Worm (Caenorhabditis elegans) whole organism, mixed stage, embryonic: ENCODE data around the gene rha-2.

Source experiments
- M03D4.4 ChIP-seq: sonication (generic microtip); optimal IDR thresholded peaks from 2 replicates; lab custom pipeline; 2017; ENCODE audit warnings: mild to moderate bottlenecking, missing genetic modification characterization, missing compliant biosample characterization
- bed-3 ChIP-seq: fragments of 200-800 bp; sonication (Bioruptor generic); optimal IDR thresholded peaks from 3 replicates; lab custom pipeline; 2018; ENCODE audit warnings: mild to moderate bottlenecking, missing genetic modification characterization, moderate library complexity, missing compliant biosample characterization
- blmp-1 ChIP-seq: fragments of 150-350 bp; optimal IDR thresholded peaks from 2 replicates; lab custom pipeline; 2014; ENCODE audit warnings: missing biosample characterization, missing genetic modification characterization
- ceh-83 ChIP-seq: fragments of 200-800 bp; sonication (Bioruptor generic); optimal IDR thresholded peaks from 2 replicates; lab custom pipeline; 2018; ENCODE audit warnings: mild to moderate bottlenecking, missing genetic modification characterization, missing compliant biosample characterization
- ces-1 ChIP-seq: fragments of 150-350 bp; optimal IDR thresholded peaks from 2 replicates; lab custom pipeline; 2014; ENCODE audit warnings: missing biosample characterization, missing genetic modification reagents, missing genetic modification characterization
- cnd-1 ChIP-seq: fragments of 200-800 bp; sonication (Bioruptor generic); optimal IDR thresholded peaks from 2 replicates; lab custom pipeline; 2018; ENCODE audit warnings: mild to moderate bottlenecking, missing genetic modification characterization, missing compliant biosample characterization
- elt-1 ChIP-seq: sonication (generic microtip); optimal IDR thresholded peaks from 2 replicates; lab custom pipeline; 2017; ENCODE audit warnings: missing genetic modification characterization, mild to moderate bottlenecking, missing compliant biosample characterization, antibody characterized with exemption, moderate library complexity, borderline replicate concordance; ENCODE audit not compliant: insufficient read depth
- elt-3 ChIP-seq: fragments of 150-350 bp; optimal IDR thresholded peaks from 2 replicates; lab custom pipeline; 2014; ENCODE audit warnings: missing biosample characterization, missing genetic modification characterization
- flh-1 ChIP-seq: fragments of 200-800 bp; sonication (Bioruptor generic); optimal IDR thresholded peaks from 2 replicates; lab custom pipeline; 2018; ENCODE audit warnings: mild to moderate bottlenecking, missing genetic modification characterization, moderate library complexity, missing compliant biosample characterization
- ham-2 ChIP-seq: fragments of 200-800 bp; sonication (Bioruptor generic); optimal IDR thresholded peaks from 2 replicates; lab custom pipeline; 2018; ENCODE audit warnings: mild to moderate bottlenecking, missing genetic modification characterization, missing compliant biosample characterization
- hlh-1 ChIP-seq: fragments of 150-350 bp; optimal IDR thresholded peaks from 2 replicates; lab custom pipeline; 2014; ENCODE audit warnings: missing biosample characterization, missing genetic modification reagents, missing genetic modification characterization
- lin-13 ChIP-seq: fragments of 150-350 bp; optimal IDR thresholded peaks from 2 replicates; lab custom pipeline; 2014; ENCODE audit warnings: missing biosample characterization, missing genetic modification characterization
- lsy-2 ChIP-seq: fragments of 150-350 bp; optimal IDR thresholded peaks from 2 replicates; lab custom pipeline; 2014; ENCODE audit warnings: missing biosample characterization, missing genetic modification characterization
- mep-1 ChIP-seq: fragments of 150-350 bp; optimal IDR thresholded peaks from 2 replicates; lab custom pipeline; 2017; ENCODE audit warnings: missing biosample characterization, missing genetic modification reagents, missing genetic modification characterization, inconsistent platforms
- mls-2 ChIP-seq: sonication (generic microtip); optimal IDR thresholded peaks from 2 replicates; lab custom pipeline; 2016; ENCODE audit warnings: mild to moderate bottlenecking, missing genetic modification characterization, moderate library complexity, missing compliant biosample characterization
- nhr-12 ChIP-seq: fragments of 150-350 bp; optimal IDR thresholded peaks from 2 replicates; lab custom pipeline; 2014; ENCODE audit warnings: missing biosample characterization, missing genetic modification characterization
- nhr-2 ChIP-seq: fragments of 150-350 bp; optimal IDR thresholded peaks from 2 replicates; lab custom pipeline; 2014; ENCODE audit warnings: missing biosample characterization, missing genetic modification characterization
- nhr-237 ChIP-seq: fragments of 150-350 bp; optimal IDR thresholded peaks from 2 replicates; lab custom pipeline; 2014; ENCODE audit warnings: missing biosample characterization, missing genetic modification characterization
- nhr-28 ChIP-seq: fragments of 150-350 bp; optimal IDR thresholded peaks from 2 replicates; lab custom pipeline; 2014; ENCODE audit warnings: missing biosample characterization, missing genetic modification characterization
- nhr-76 ChIP-seq: sonication (generic microtip); optimal IDR thresholded peaks from 2 replicates; lab custom pipeline; 2017; ENCODE audit warnings: missing biosample characterization, missing genetic modification characterization
- pha-4 ChIP-seq: fragments of 150-350 bp; optimal IDR thresholded peaks from 2 replicates; lab custom pipeline; 2018; ENCODE audit warnings: missing biosample characterization, missing genetic modification reagents, missing genetic modification characterization
- sptf-1 ChIP-seq: sonication (generic microtip); optimal IDR thresholded peaks from 2 replicates; lab custom pipeline; 2017; ENCODE audit warnings: mild to moderate bottlenecking, missing genetic modification characterization, moderate library complexity, missing compliant biosample characterization
- tbx-8 ChIP-seq: fragments of 200-800 bp; sonication (Bioruptor generic); optimal IDR thresholded peaks from 2 replicates; lab custom pipeline; 2018; ENCODE audit warnings: mild to moderate bottlenecking, missing genetic modification characterization, moderate library complexity, missing compliant biosample characterization
- unc-120 ChIP-seq: sonication (generic microtip); optimal IDR thresholded peaks from 2 replicates; lab custom pipeline; 2017; ENCODE audit warnings: missing genetic modification characterization, missing compliant biosample characterization; ENCODE audit not compliant: poor library complexity, severe bottlenecking
- unc-39 ChIP-seq: fragments of 150-350 bp; optimal IDR thresholded peaks from 2 replicates; lab custom pipeline; 2014; ENCODE audit warnings: missing biosample characterization, missing genetic modification characterization
- unc-62 ChIP-seq: fragments of 150-350 bp; optimal IDR thresholded peaks from 2 replicates; lab custom pipeline; 2014; ENCODE audit warnings: missing biosample characterization, missing genetic modification reagents, missing genetic modification characterization
- zip-8 ChIP-seq: fragments of 150-350 bp; optimal IDR thresholded peaks from 2 replicates; lab custom pipeline; 2014; ENCODE audit warnings: missing biosample characterization, missing genetic modification characterization
- ztf-11 ChIP-seq: fragments of 150-350 bp; optimal IDR thresholded peaks from 2 replicates; lab custom pipeline; 2014; ENCODE audit warnings: missing biosample characterization, missing genetic modification characterization

Gene rha-2

DNA sequence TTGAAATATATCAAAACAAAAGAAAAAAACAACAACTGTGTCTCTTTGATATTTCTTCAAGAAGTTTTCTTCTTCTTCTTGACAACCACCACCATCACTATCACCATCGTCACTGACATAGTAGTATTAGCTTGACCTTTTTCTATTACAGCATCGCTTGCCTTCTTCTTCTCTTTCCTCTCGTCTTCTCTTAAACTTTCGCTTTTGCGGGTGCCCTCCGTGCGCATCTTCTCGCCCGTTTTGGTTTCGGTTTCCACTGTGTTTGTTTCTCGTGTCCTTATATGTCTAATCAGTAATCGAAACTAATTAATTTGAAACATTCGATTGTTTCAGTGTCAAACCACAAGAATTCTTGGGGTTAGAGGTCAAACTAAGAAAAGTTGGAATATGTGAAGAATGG, 35.0 kb downstream of the rha-2 start:
- TF ChIP-seq nhr-28 (tag; lab: Kevin White, UChicago) (no peak), blmp-1 (peak; percentile 70)

DNA sequence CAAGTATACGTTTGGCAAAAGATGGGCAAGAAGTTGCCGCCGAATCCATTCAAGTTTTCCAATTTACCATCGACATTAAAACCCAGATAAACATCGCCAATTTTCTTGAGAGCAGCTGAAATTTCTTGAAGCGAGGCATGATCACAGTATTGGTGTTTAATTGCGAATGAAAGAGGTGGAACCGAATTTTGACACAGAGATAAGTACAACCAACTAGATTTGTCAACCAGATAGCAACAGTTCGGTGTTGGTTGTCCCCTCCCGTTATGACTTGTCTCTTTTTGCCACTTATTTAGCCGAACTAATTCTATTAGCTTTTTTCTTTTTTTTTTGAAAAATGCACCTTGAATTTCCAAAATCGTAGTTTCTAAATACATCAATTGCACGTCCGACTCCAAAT, 36.0 kb downstream of the rha-2 start:
- TF ChIP-seq mep-1 (tag; lab: Kevin White, UChicago) (no peak), ceh-83 (GFP tag; lab: Kevin White, UChicago) (no peak), unc-39 (tag; lab: Kevin White, UChicago) (no peak), sptf-1 (tag; lab: Kevin White, UChicago) (no peak), bed-3 (GFP tag; lab: Kevin White, UChicago) (no peak), pha-4 (tag; lab: Kevin White, UChicago) (no peak), nhr-28 (tag; lab: Kevin White, UChicago) (no peak), lsy-2 (tag; lab: Kevin White, UChicago) (no peak), tbx-8 (GFP tag; lab: Kevin White, UChicago) (no peak), nhr-2 (tag; lab: Kevin White, UChicago) (no peak), ztf-11 (tag; lab: Kevin White, UChicago) (no peak), unc-120 (no peak), elt-3 (no peak), mls-2 (tag; lab: Kevin White, UChicago) (no peak), unc-62 (GFP tag; lab: Kevin White, UChicago) (no peak), nhr-237 (no peak), cnd-1 (tag; lab: Kevin White, UChicago) (no peak), nhr-12 (tag; lab: Kevin White, UChicago) (no peak), flh-1 (no peak), ham-2 (GFP tag; lab: Kevin White, UChicago) (no peak)

DNA sequence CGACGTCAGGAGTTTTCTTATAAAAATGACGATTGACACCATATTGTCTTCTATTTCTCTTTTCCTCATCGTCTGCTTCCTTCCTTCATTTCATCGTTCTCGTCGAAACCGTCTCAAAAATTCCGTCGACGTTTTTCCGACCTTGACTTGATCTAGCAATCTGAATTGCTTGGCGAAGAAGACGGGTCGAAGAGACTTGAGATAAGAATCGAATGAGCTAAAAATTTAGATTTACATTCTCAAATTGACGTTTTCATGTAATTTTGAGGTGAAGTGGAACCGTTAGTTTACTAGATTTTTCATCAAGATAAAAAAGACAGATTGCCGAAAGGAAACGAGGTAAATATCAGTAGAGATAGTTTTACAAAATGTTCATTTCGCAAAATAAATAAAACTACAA, 36.8 kb downstream of the rha-2 start:
- TF ChIP-seq lsy-2 (tag; lab: Kevin White, UChicago) (no peak), sptf-1 (tag; lab: Kevin White, UChicago) (no peak), nhr-28 (tag; lab: Kevin White, UChicago) (no peak), elt-1 (tag; lab: Kevin White, UChicago) (no peak)

DNA sequence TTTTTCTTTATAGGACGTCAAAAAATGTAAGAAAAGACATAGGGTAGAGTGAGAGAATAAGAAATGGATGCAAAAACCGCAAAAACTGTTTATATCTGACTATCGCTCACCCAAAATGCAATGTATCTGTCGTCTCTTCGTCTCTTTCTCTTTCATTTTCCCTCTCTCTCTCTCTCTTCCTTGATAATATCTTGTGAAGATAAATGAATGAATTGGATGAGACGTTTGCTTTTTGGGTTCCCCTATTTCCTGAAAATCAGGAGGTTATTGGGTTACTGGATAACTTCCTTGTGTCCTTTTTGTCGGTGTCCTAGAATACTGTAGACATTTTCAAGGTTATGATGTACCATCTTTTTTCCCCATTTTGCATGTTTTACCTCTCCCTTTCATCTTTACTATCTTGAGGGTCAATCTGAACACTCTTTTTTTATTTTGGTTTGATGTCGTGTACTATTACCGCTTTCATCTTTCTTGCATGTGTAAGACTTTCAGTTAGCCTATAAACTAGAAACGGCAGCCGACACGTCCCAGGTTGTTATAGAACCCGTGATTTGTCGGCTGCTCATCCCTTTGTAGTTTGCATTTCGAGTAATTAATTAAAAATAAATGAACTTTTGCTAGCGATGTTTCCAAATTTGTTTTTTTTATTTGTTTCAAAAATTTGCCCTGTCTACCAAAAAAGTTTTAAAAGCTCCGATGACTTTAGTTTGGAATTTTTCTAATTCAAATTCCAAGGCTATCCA, 38.8 kb downstream of the rha-2 start:
- TF ChIP-seq ces-1 (GFP tag; lab: Kevin White, UChicago) (peak; percentile 2), nhr-12 (tag; lab: Kevin White, UChicago) (no peak), ztf-11 (tag; lab: Kevin White, UChicago) (no peak), lin-13 (tag; lab: Kevin White, UChicago) (no peak), pha-4 (tag; lab: Kevin White, UChicago) (no peak), hlh-1 (tag; lab: Kevin White, UChicago) (no peak), nhr-28 (tag; lab: Kevin White, UChicago) (no peak), elt-1 (tag; lab: Kevin White, UChicago) (peak; percentile 65), flh-1 (no peak)

DNA sequence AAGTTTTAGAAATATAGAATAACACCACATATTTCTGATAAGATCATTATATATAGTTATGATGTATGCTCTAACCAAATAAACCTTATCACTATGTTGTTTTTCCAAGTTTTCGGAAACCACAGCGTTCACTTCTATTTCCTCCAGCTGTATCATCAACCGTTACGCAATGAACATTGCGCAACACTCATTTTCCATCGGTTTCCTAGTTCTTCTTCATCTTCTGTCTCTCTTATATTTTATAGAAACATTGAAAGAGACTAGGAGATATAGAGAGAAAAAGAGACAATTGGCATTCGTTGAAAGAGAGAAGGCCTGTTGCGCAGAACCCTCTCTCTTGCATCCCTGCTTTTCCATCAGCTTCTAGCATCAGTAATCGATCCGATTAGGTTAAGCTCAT, 40.1 kb downstream of the rha-2 start:
- TF ChIP-seq tbx-8 (GFP tag; lab: Kevin White, UChicago) (no peak), zip-8 (peak; percentile 97)
- TF ChIP-seq, all 35 proteins: peak for 1

DNA sequence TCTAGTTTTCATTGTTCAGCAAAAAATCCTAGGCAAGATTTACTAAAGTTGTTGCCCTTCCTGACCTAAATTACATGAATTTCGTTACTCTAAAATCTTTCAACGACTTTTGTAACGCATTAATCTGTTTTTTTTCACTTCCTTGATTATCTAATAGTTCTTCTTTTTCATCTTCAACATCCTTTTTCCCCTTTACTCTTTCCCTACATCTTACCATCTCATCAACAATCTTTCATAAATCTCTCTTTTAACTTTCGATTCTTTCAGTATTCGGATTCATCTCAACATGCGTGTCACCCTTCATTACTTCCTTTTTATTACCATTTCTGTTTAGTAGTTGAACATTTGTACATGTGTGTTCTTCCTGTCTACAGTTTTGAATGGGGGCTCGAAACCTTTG, 40.5 kb downstream of the rha-2 start:
- TF ChIP-seq M03D4.4 (tag; lab: Kevin White, UChicago): no peak

DNA sequence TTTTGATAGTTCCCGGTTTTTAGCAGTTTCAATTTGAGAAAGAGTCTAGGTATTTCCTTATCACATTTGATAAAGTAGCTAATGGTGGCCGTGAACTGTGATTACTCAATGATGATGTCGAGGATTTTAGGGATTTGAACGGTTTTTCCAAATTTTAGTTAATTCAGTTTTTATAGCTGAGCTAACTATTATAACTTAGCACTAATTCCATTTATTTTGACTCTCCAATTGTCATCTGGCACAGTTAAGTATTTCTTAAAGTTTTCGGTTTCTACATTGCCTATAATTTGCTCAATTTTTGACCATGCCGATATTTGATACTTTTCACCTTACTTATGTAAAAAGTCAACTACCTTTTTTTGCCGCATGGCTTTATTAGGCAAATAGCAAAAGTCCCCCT, 41.1 kb downstream of the rha-2 start:
- TF ChIP-seq zip-8: no peak
- TF ChIP-seq unc-39 (tag; lab: Kevin White, UChicago): no peak
- TF ChIP-seq cnd-1 (tag; lab: Kevin White, UChicago): no peak
- no peak for TF ChIP-seq hlh-1 (tag; lab: Kevin White, UChicago)
- TF ChIP-seq M03D4.4 (tag; lab: Kevin White, UChicago): no peak
- no peak for TF ChIP-seq nhr-76
- no peak for TF ChIP-seq elt-3
- TF ChIP-seq nhr-12 (tag; lab: Kevin White, UChicago): no peak
- TF ChIP-seq lsy-2 (tag; lab: Kevin White, UChicago): no peak
- TF ChIP-seq sptf-1 (tag; lab: Kevin White, UChicago): no peak
- TF ChIP-seq ceh-83 (GFP tag; lab: Kevin White, UChicago): no peak
- no peak for TF ChIP-seq nhr-2 (tag; lab: Kevin White, UChicago)
